Fruit fly (Drosophila melanogaster) whole organism, embryonic: ENCODE data around the gene CG42583.

Experiments
- Abd-B ChIP-seq: fragments of 200-800 bp; sonication (Bioruptor generic); optimal IDR thresholded peaks from 2 replicates; lab custom pipeline; 2018; ENCODE audit warnings: missing biosample characterization, mild to moderate bottlenecking, missing genetic modification characterization, moderate library complexity
- CG10209 ChIP-seq: fragments of 200-800 bp; sonication (Bioruptor generic); optimal IDR thresholded peaks from 3 replicates; lab custom pipeline; 2017; ENCODE audit warnings: missing biosample characterization, mild to moderate bottlenecking, missing genetic modification characterization, missing genetic modification reagents
- CG13894 ChIP-seq: fragments of 200-800 bp; sonication (Bioruptor generic); optimal IDR thresholded peaks from 3 replicates; lab custom pipeline; 2018; ENCODE audit warnings: missing biosample characterization, mild to moderate bottlenecking, missing genetic modification characterization, moderate library complexity
- CG1529 ChIP-seq: fragments of 200-800 bp; sonication (Bioruptor generic); optimal IDR thresholded peaks from 3 replicates; lab custom pipeline; 2018; ENCODE audit warnings: missing biosample characterization, missing genetic modification characterization
- CG17328 ChIP-seq: fragments of 200-800 bp; sonication (Bioruptor generic); IDR thresholded peaks from 2 replicates; pipeline ENCODE4 v1.3.6; 2022; ENCODE audit warnings: missing biosample characterization, missing genetic modification characterization
- CG1832 ChIP-seq: fragments of 200-800 bp; sonication (Bioruptor generic); optimal IDR thresholded peaks from 2 replicates; lab custom pipeline; 2017; ENCODE audit warnings: missing biosample characterization, mild to moderate bottlenecking, missing genetic modification characterization, inconsistent platforms
- CG30403 ChIP-seq: fragments of 200-800 bp; sonication (Bioruptor generic); optimal IDR thresholded peaks from 3 replicates; lab custom pipeline; 2016; ENCODE audit warnings: missing biosample characterization, missing genetic modification characterization
- CG31224 ChIP-seq: fragments of 200-800 bp; sonication (Bioruptor generic); IDR thresholded peaks from 2 replicates; pipeline ENCODE4 v1.3.6; 2022; ENCODE audit warnings: missing biosample characterization, missing genetic modification characterization
- CG3163 ChIP-seq: fragments of 200-800 bp; sonication (Bioruptor generic); optimal IDR thresholded peaks from 3 replicates; lab custom pipeline; 2016; ENCODE audit warnings: missing biosample characterization, missing genetic modification characterization
- CG32767 ChIP-seq: fragments of 200-800 bp; sonication (Bioruptor generic); IDR thresholded peaks from 2 replicates; pipeline ENCODE4 v1.3.6; 2022; ENCODE audit warnings: missing biosample characterization, missing genetic modification characterization
- CG34422 ChIP-seq: fragments of 200-800 bp; sonication (Bioruptor generic); IDR thresholded peaks from 3 replicates; pipeline ENCODE4 v1.3.6; 2022; ENCODE audit warnings: missing biosample characterization, missing genetic modification characterization
- CG4328 ChIP-seq: fragments of 200-800 bp; sonication (Bioruptor generic); optimal IDR thresholded peaks from 3 replicates; lab custom pipeline; 2017; ENCODE audit warnings: missing biosample characterization, missing genetic modification reagents, missing genetic modification characterization
- CG4617 ChIP-seq: fragments of 200-800 bp; sonication (Bioruptor generic); optimal IDR thresholded peaks from 3 replicates; lab custom pipeline; 2016; ENCODE audit warnings: missing biosample characterization, missing genetic modification characterization, borderline replicate concordance
- CG4707 ChIP-seq: fragments of 200-800 bp; sonication (Bioruptor generic); optimal IDR thresholded peaks from 2 replicates; lab custom pipeline; 2018; ENCODE audit warnings: missing biosample characterization, mild to moderate bottlenecking, missing genetic modification characterization, moderate library complexity
- CG4820 ChIP-seq: fragments of 200-800 bp; sonication (Bioruptor generic); optimal IDR thresholded peaks from 3 replicates; lab custom pipeline; 2016; ENCODE audit warnings: missing biosample characterization, missing genetic modification characterization
- CG5180 ChIP-seq: fragments of 200-800 bp; sonication (Bioruptor generic); optimal IDR thresholded peaks from 3 replicates; lab custom pipeline; 2017; ENCODE audit warnings: missing biosample characterization, missing genetic modification characterization, mild to moderate bottlenecking, moderate library complexity, missing genetic modification reagents
- CG5245 ChIP-seq: fragments of 200-800 bp; sonication (Bioruptor generic); optimal IDR thresholded peaks from 3 replicates; lab custom pipeline; 2016; ENCODE audit warnings: missing biosample characterization, missing genetic modification characterization
- CG6175 ChIP-seq: fragments of 200-800 bp; sonication (Bioruptor generic); IDR thresholded peaks from 3 replicates; pipeline ENCODE4 v1.3.6; 2022; ENCODE audit warnings: missing biosample characterization, missing genetic modification characterization
- CG6654 ChIP-seq: fragments of 200-800 bp; sonication (Bioruptor generic); optimal IDR thresholded peaks from 2 replicates; lab custom pipeline; 2017; ENCODE audit warnings: missing biosample characterization, mild to moderate bottlenecking, missing genetic modification characterization
- CG7357 ChIP-seq: fragments of 200-800 bp; sonication (Bioruptor generic); IDR thresholded peaks from 3 replicates; pipeline ENCODE4 v1.3.6; 2022; ENCODE audit warnings: missing biosample characterization, missing genetic modification characterization
- CG8089 ChIP-seq: fragments of 200-800 bp; sonication (Bioruptor generic); optimal IDR thresholded peaks from 3 replicates; lab custom pipeline; 2016; ENCODE audit warnings: missing biosample characterization, missing genetic modification characterization
- CG8290 ChIP-seq, 3 experiments: fragments of 200-800 bp; sonication (Bioruptor generic); optimal IDR thresholded peaks; 2 replicates each; lab custom pipeline; 2016 to 2019; ENCODE audit warnings: missing biosample characterization in 3 of 3, missing genetic modification characterization in 3 of 3, mild to moderate bottlenecking in 2 of 3, moderate library complexity in 1 of 3
- CG9609 ChIP-seq: fragments of 200-800 bp; sonication (Bioruptor generic); optimal IDR thresholded peaks from 3 replicates; lab custom pipeline; 2016; ENCODE audit warnings: missing biosample characterization, missing genetic modification characterization
- CG9932 ChIP-seq: fragments of 200-800 bp; sonication (Bioruptor generic); IDR thresholded peaks from 2 replicates; pipeline ENCODE4 v1.3.6; 2022; ENCODE audit warnings: missing biosample characterization, missing genetic modification characterization
- CTCF ChIP-seq: fragments of 200-800 bp; sonication (Bioruptor generic); optimal IDR thresholded peaks from 2 replicates; lab custom pipeline; 2017; ENCODE audit warnings: missing biosample characterization, mild to moderate bottlenecking, missing genetic modification characterization, moderate library complexity
- Gsc ChIP-seq: fragments of 200-800 bp; sonication (Bioruptor generic); IDR thresholded peaks from 2 replicates; pipeline ENCODE4 v1.3.6; 2022; ENCODE audit warnings: missing biosample characterization, missing genetic modification characterization
- HLH54F ChIP-seq: fragments of 200-800 bp; sonication (Bioruptor generic); optimal IDR thresholded peaks from 3 replicates; lab custom pipeline; 2016; ENCODE audit warnings: missing biosample characterization, missing genetic modification characterization
- Hmr ChIP-seq: fragments of 200-800 bp; sonication (Bioruptor generic); optimal IDR thresholded peaks from 3 replicates; lab custom pipeline; 2017; ENCODE audit warnings: mild to moderate bottlenecking, missing biosample characterization, missing genetic modification reagents, missing genetic modification characterization
- Hmx ChIP-seq: fragments of 200-800 bp; sonication (Bioruptor generic); optimal IDR thresholded peaks from 2 replicates; lab custom pipeline; 2016; ENCODE audit warnings: missing biosample characterization, missing genetic modification characterization
- Hsf ChIP-seq: fragments of 200-800 bp; sonication (Bioruptor generic); optimal IDR thresholded peaks from 3 replicates; lab custom pipeline; 2016; ENCODE audit warnings: missing biosample characterization, missing genetic modification characterization
- Nf-YB ChIP-seq: fragments of 200-800 bp; sonication (Bioruptor generic); optimal IDR thresholded peaks from 3 replicates; lab custom pipeline; 2019; ENCODE audit warnings: missing biosample characterization, mild to moderate bottlenecking, missing genetic modification characterization, moderate library complexity
- Optix ChIP-seq: fragments of 200-800 bp; sonication (Bioruptor generic); IDR thresholded peaks from 3 replicates; pipeline ENCODE4 v1.3.6; 2022; ENCODE audit warnings: missing biosample characterization, missing genetic modification characterization
- Sin3A ChIP-seq: fragments of >200 bp; optimal IDR thresholded peaks from 2 replicates; lab custom pipeline; 2018
- Six4 ChIP-seq: fragments of 200-800 bp; sonication (Bioruptor generic); optimal IDR thresholded peaks from 2 replicates; lab custom pipeline; 2016; ENCODE audit warnings: missing biosample characterization, missing genetic modification characterization
- bab2 ChIP-seq: fragments of 200-800 bp; sonication (Bioruptor generic); optimal IDR thresholded peaks from 2 replicates; lab custom pipeline; 2016; ENCODE audit warnings: missing biosample characterization, missing genetic modification characterization
- bigmax ChIP-seq: fragments of 200-800 bp; sonication (Bioruptor generic); optimal IDR thresholded peaks from 2 replicates; lab custom pipeline; 2018; ENCODE audit warnings: missing biosample characterization, mild to moderate bottlenecking, missing genetic modification characterization
- cato ChIP-seq: fragments of 200-800 bp; sonication (Bioruptor generic); optimal IDR thresholded peaks from 2 replicates; lab custom pipeline; 2016; ENCODE audit warnings: missing biosample characterization, missing genetic modification characterization, borderline replicate concordance
- caup ChIP-seq: fragments of 200-800 bp; sonication (Bioruptor generic); optimal IDR thresholded peaks from 3 replicates; lab custom pipeline; 2017; ENCODE audit warnings: missing biosample characterization, mild to moderate bottlenecking, missing genetic modification characterization, moderate library complexity; ENCODE audit not compliant: severe bottlenecking
- chm ChIP-seq: fragments of 200-800 bp; sonication (Bioruptor generic); IDR thresholded peaks from 2 replicates; pipeline ENCODE4 v1.3.6; 2022; ENCODE audit warnings: missing biosample characterization, missing genetic modification characterization
- crc ChIP-seq: fragments of 200-800 bp; sonication (Bioruptor generic); optimal IDR thresholded peaks from 2 replicates; lab custom pipeline; 2016; ENCODE audit warnings: missing biosample characterization, missing genetic modification characterization
- croc ChIP-seq: fragments of 200-800 bp; sonication (Bioruptor generic); conservative IDR thresholded peaks from 3 replicates; pipeline ENCODE4 v1.3.6; 2022; ENCODE audit warnings: missing biosample characterization, missing genetic modification characterization
- dan ChIP-seq: fragments of 200-800 bp; sonication (Bioruptor generic); IDR thresholded peaks from 2 replicates; pipeline ENCODE4 v1.3.6; 2022; ENCODE audit warnings: missing biosample characterization, missing genetic modification characterization
- fd64A ChIP-seq: fragments of 200-800 bp; sonication (Bioruptor generic); optimal IDR thresholded peaks from 3 replicates; lab custom pipeline; 2018; ENCODE audit warnings: missing biosample characterization, mild to moderate bottlenecking, missing genetic modification characterization
- org-1 ChIP-seq: fragments of 200-800 bp; sonication (Bioruptor generic); optimal IDR thresholded peaks from 2 replicates; lab custom pipeline; 2017; ENCODE audit warnings: missing biosample characterization, missing genetic modification characterization
- peb ChIP-seq: fragments of 200-800 bp; sonication (Bioruptor generic); IDR thresholded peaks from 2 replicates; pipeline ENCODE4 v1.3.6; 2022; ENCODE audit warnings: missing biosample characterization, missing genetic modification characterization
- phol ChIP-seq: fragments of 200-800 bp; sonication (Bioruptor generic); optimal IDR thresholded peaks from 3 replicates; lab custom pipeline; 2018; ENCODE audit warnings: missing biosample characterization, mild to moderate bottlenecking, missing genetic modification characterization, moderate library complexity
- rib ChIP-seq: fragments of 200-800 bp; sonication (Bioruptor generic); IDR thresholded peaks from 2 replicates; pipeline ENCODE4 v1.3.6; 2022; ENCODE audit warnings: missing biosample characterization, missing genetic modification characterization
- sc ChIP-seq, 3 experiments: fragments of >200 bp in 2 of 3; fragments of 200-800 bp in 1 of 3; sonication (Bioruptor generic) in 1 of 3; optimal IDR thresholded peaks; 2 replicates in 2 of 3; 3 replicates in 1 of 3; lab custom pipeline; 2017; ENCODE audit warnings: mild to moderate bottlenecking in 1 of 3, missing biosample characterization in 1 of 3, missing genetic modification characterization in 1 of 3, missing genetic modification reagents in 1 of 3
- sisA ChIP-seq: fragments of 200-800 bp; sonication (Bioruptor generic); IDR thresholded peaks from 2 replicates; pipeline ENCODE4 v1.3.6; 2022; ENCODE audit warnings: missing biosample characterization, missing genetic modification characterization
- stc ChIP-seq: fragments of 200-800 bp; sonication (Bioruptor generic); IDR thresholded peaks from 2 replicates; pipeline ENCODE4 v1.3.6; 2022; ENCODE audit warnings: missing biosample characterization, missing genetic modification characterization

CG42583 gene

dm6 chrX:20173464-20173995, 33.9 kb downstream of the CG42583 start, which contains the start of gene AnxB10 (continued):
- TF ChIP-seq CG4820 (peak; percentile 64), crc (GFP tag; lab: Kevin White, UChicago) (no peak), dan (GFP tag; lab: Robert Waterston, UW) (no peak), Gsc (GFP tag; lab: Robert Waterston, UW) (no peak), sisA (GFP tag; lab: Robert Waterston, UW) (peak; percentile 43; the same call in 1 of the 2 replicates), Sin3A (lab: Kevin White, UChicago) (no peak), CG10209 (GFP tag; lab: Kevin White, UChicago) (peak; percentile 53), CG4707 (no peak), org-1 (GFP tag; lab: Kevin White, UChicago) (peak; percentile 17), rib (GFP tag; lab: Robert Waterston, UW) (no peak), CG5180 (GFP tag; lab: Kevin White, UChicago) (peak; percentile 36), CG1832 (GFP tag; lab: Kevin White, UChicago) (no peak), sc (optimal IDR thresholded peaks at IDR 0.05; lab: Kevin White, UChicago) (no peak), sc (GFP tag; optimal IDR thresholded peaks at IDR 0.05; lab: Kevin White, UChicago) (peak; percentile 20), bigmax (GFP tag; lab: Kevin White, UChicago) (no peak), chm (GFP tag; lab: Robert Waterston, UW) (no peak), CG9609 (GFP tag; lab: Kevin White, UChicago) (peak; percentile 0), CG4328 (GFP tag; lab: Kevin White, UChicago) (peak; percentile 14), CG8290 (GFP tag; optimal IDR thresholded peaks at IDR 0.05; lab: Kevin White, UChicago) (no peak), CG8290 (tag; optimal IDR thresholded peaks at IDR 0.05; lab: Kevin White, UChicago) (no peak), phol (peak; percentile 75), CG13894 (tag; lab: Kevin White, UChicago) (peak; percentile 6), CG17328 (GFP tag; lab: Robert Waterston, UW) (no peak), CTCF (GFP tag; lab: Kevin White, UChicago) (no peak), Abd-B (GFP tag; lab: Kevin White, UChicago) (peak; percentile 41), CG9932 (GFP tag; lab: Robert Waterston, UW) (0 out of 2 replicates have a peak, but pooled peaks have one; percentile 21), fd64A (GFP tag; lab: Kevin White, UChicago) (no peak), CG6175 (GFP tag; lab: Robert Waterston, UW) (no peak), stc (GFP tag; lab: Robert Waterston, UW) (0 out of 2 replicates have a peak, but pooled peaks have one; percentile 52), CG34422 (GFP tag; lab: Robert Waterston, UW) (peak; percentile 46; the same call in 1 of the 3 replicates), CG31224 (0 out of 2 replicates have a peak, but pooled peaks have one; percentile 25), cato (peak; percentile 16), Nf-YB (GFP tag; lab: Kevin White, UChicago) (peak; percentile 11), CG32767 (GFP tag; lab: Robert Waterston, UW) (0 out of 2 replicates have a peak, but pooled peaks have one; percentile 18), CG30403 (GFP tag; lab: Kevin White, UChicago) (peak; percentile 65), Hmr (GFP tag; lab: Kevin White, UChicago) (no peak), Optix (GFP tag; lab: Robert Waterston, UW) (no peak), peb (no peak), CG6654 (GFP tag; lab: Kevin White, UChicago) (peak; percentile 4), CG4617 (no peak), Six4 (GFP tag; lab: Kevin White, UChicago) (peak; percentile 61), Hsf (GFP tag; lab: Kevin White, UChicago) (peak; percentile 62), CG8089 (GFP tag; lab: Kevin White, UChicago) (peak; percentile 35), Hmx (GFP tag; lab: Kevin White, UChicago) (no peak), croc (GFP tag; lab: Robert Waterston, UW) (peak; percentile 26; the same call in 1 of the 3 replicates), HLH54F (GFP tag; lab: Kevin White, UChicago) (peak; percentile 36), CG5245 (GFP tag; lab: Kevin White, UChicago) (peak; percentile 26), CG7357 (peak; percentile 68; the same call in 2 of the 3 replicates), CG1529 (GFP tag; lab: Kevin White, UChicago) (peak; percentile 35), CG3163 (GFP tag; lab: Kevin White, UChicago) (peak; percentile 3), caup (peak; percentile 54), bab2 (peak; percentile 31)
